Fruit fly (Drosophila melanogaster) whole organism, embryonic: Measurements from ENCODE around the gene p115.
A peak's percentile ranks its signal among the peaks of the same experiment; 100 is the strongest.

ENCODE experiments used
- Awh ChIP-seq: fragments of 200-800 bp; sonication (Bioruptor generic); IDR thresholded peaks from 2 replicates; pipeline ENCODE4, ENCODE4 v1.3.6; 2022; ENCODE audit warnings: missing biosample characterization, missing genetic modification characterization
- CG10366 ChIP-seq: fragments of 200-800 bp; sonication (Bioruptor generic); IDR thresholded peaks from 2 replicates; pipeline ENCODE4 v1.3.6; 2022; ENCODE audit warnings: missing biosample characterization, missing genetic modification characterization
- CG10654 ChIP-seq: fragments of 200-800 bp; sonication (Bioruptor generic); optimal IDR thresholded peaks from 2 replicates; lab custom pipeline; 2016; ENCODE audit warnings: missing biosample characterization, missing genetic modification characterization
- CG10959 ChIP-seq: fragments of 200-800 bp; sonication (Bioruptor generic); IDR thresholded peaks from 2 replicates; pipeline ENCODE4 v1.3.6; 2022; ENCODE audit warnings: missing biosample characterization, missing genetic modification characterization
- CG14441 ChIP-seq: fragments of 200-800 bp; sonication (Bioruptor generic); IDR thresholded peaks from 2 replicates; pipeline ENCODE4 v1.3.6; 2022; ENCODE audit warnings: missing biosample characterization, missing genetic modification characterization
- CG18011 ChIP-seq: fragments of 200-800 bp; sonication (Bioruptor generic); optimal IDR thresholded peaks from 2 replicates; lab custom pipeline; 2017; ENCODE audit warnings: missing biosample characterization, missing genetic modification characterization, mild to moderate bottlenecking, moderate library complexity, missing genotype
- CG1832 ChIP-seq: fragments of 200-800 bp; sonication (Bioruptor generic); optimal IDR thresholded peaks from 2 replicates; lab custom pipeline; 2017; ENCODE audit warnings: missing biosample characterization, mild to moderate bottlenecking, missing genetic modification characterization, inconsistent platforms
- CG3163 ChIP-seq: fragments of 200-800 bp; sonication (Bioruptor generic); optimal IDR thresholded peaks from 3 replicates; lab custom pipeline; 2016; ENCODE audit warnings: missing biosample characterization, missing genetic modification characterization
- CG3281 ChIP-seq: fragments of 200-800 bp; sonication (Bioruptor generic); optimal IDR thresholded peaks from 3 replicates; lab custom pipeline; 2017; ENCODE audit warnings: missing biosample characterization, mild to moderate bottlenecking, missing genetic modification characterization
- CG34422 ChIP-seq: fragments of 200-800 bp; sonication (Bioruptor generic); IDR thresholded peaks from 3 replicates; pipeline ENCODE4 v1.3.6; 2022; ENCODE audit warnings: missing biosample characterization, missing genetic modification characterization
- CG3726 ChIP-seq: fragments of 200-800 bp; sonication (Bioruptor generic); IDR thresholded peaks from 3 replicates; pipeline ENCODE4, ENCODE4 v1.3.6; 2022; ENCODE audit warnings: missing biosample characterization, missing genetic modification characterization
- CG4730 ChIP-seq: fragments of 200-800 bp; sonication (Bioruptor generic); IDR thresholded peaks from 2 replicates; pipeline ENCODE4 v1.3.6; 2022; ENCODE audit warnings: missing biosample characterization, missing genetic modification characterization
- CG4820 ChIP-seq: fragments of 200-800 bp; sonication (Bioruptor generic); optimal IDR thresholded peaks from 3 replicates; lab custom pipeline; 2016; ENCODE audit warnings: missing biosample characterization, missing genetic modification characterization
- CG6689 ChIP-seq: fragments of 200-800 bp; sonication (Bioruptor generic); IDR thresholded peaks from 2 replicates; pipeline ENCODE4 v1.3.6; 2022; ENCODE audit warnings: missing biosample characterization, missing genetic modification characterization
- CG7271 ChIP-seq: fragments of 200-800 bp; sonication (Bioruptor generic); optimal IDR thresholded peaks from 2 replicates; lab custom pipeline; 2018; ENCODE audit warnings: missing biosample characterization, mild to moderate bottlenecking, missing genetic modification characterization, moderate library complexity
- CG7786 ChIP-seq: fragments of 200-800 bp; sonication (Bioruptor generic); optimal IDR thresholded peaks from 2 replicates; lab custom pipeline; 2016; ENCODE audit warnings: missing biosample characterization, missing genetic modification characterization
- CG8089 ChIP-seq: fragments of 200-800 bp; sonication (Bioruptor generic); optimal IDR thresholded peaks from 3 replicates; lab custom pipeline; 2016; ENCODE audit warnings: missing biosample characterization, missing genetic modification characterization
- CG8388 ChIP-seq: fragments of 200-800 bp; sonication (Bioruptor generic); optimal IDR thresholded peaks from 2 replicates; lab custom pipeline; 2019; ENCODE audit warnings: missing biosample characterization, mild to moderate bottlenecking, missing genetic modification characterization, moderate library complexity
- CTCF ChIP-seq: fragments of 200-800 bp; sonication (Bioruptor generic); optimal IDR thresholded peaks from 2 replicates; lab custom pipeline; 2017; ENCODE audit warnings: missing biosample characterization, mild to moderate bottlenecking, missing genetic modification characterization, moderate library complexity
- Chrac-16 ChIP-seq: fragments of 200-800 bp; sonication (Bioruptor generic); optimal IDR thresholded peaks from 3 replicates; lab custom pipeline; 2016; ENCODE audit warnings: missing biosample characterization, missing genetic modification characterization
- CoRest ChIP-seq: fragments of 200-800 bp; sonication (Bioruptor generic); optimal IDR thresholded peaks from 3 replicates; lab custom pipeline; 2018; ENCODE audit warnings: missing biosample characterization, mild to moderate bottlenecking, missing genetic modification characterization, moderate library complexity
- Dad ChIP-seq: fragments of 200-800 bp; sonication (Bioruptor generic); optimal IDR thresholded peaks from 3 replicates; lab custom pipeline; 2016; ENCODE audit warnings: missing biosample characterization, missing genetic modification characterization
- Dek ChIP-seq: fragments of 200-800 bp; sonication (Bioruptor generic); optimal IDR thresholded peaks from 3 replicates; lab custom pipeline; 2019; ENCODE audit warnings: missing biosample characterization, mild to moderate bottlenecking, missing genetic modification characterization, moderate library complexity
- HHEX ChIP-seq: fragments of 200-800 bp; sonication (Bioruptor generic); optimal IDR thresholded peaks from 3 replicates; lab custom pipeline; 2017; ENCODE audit warnings: missing biosample characterization, mild to moderate bottlenecking, missing genetic modification characterization, missing genetic modification reagents
- HLH3B ChIP-seq: fragments of 200-800 bp; sonication (Bioruptor generic); IDR thresholded peaks from 2 replicates; pipeline ENCODE4 v1.3.6; 2022; ENCODE audit warnings: missing biosample characterization, missing genetic modification characterization
- Hr78 ChIP-seq, 2 experiments: fragments of 200-800 bp in 1 of 2; fragments of >200 bp in 1 of 2; sonication (Bioruptor generic) in 1 of 2; optimal IDR thresholded peaks; 2 replicates each; lab custom pipeline; 2017 to 2019; ENCODE audit warnings: missing biosample characterization in 2 of 2, missing genetic modification characterization in 2 of 2, mild to moderate bottlenecking in 1 of 2, moderate library complexity in 1 of 2
- Jarid2 ChIP-seq: fragments of 200-800 bp; sonication (Bioruptor generic); optimal IDR thresholded peaks from 3 replicates; lab custom pipeline; 2017; ENCODE audit warnings: mild to moderate bottlenecking, missing biosample characterization, missing genetic modification reagents, missing genetic modification characterization
- Mrtf ChIP-seq: fragments of 200-800 bp; sonication (Bioruptor generic); IDR thresholded peaks from 3 replicates; pipeline ENCODE4 v1.3.6; 2022; ENCODE audit warnings: missing biosample characterization, missing genetic modification characterization
- NC2β ChIP-seq: fragments of 200-800 bp; sonication (Bioruptor generic); optimal IDR thresholded peaks from 2 replicates; lab custom pipeline; 2016; ENCODE audit warnings: missing biosample characterization, missing genetic modification characterization
- Nf-YB ChIP-seq: fragments of 200-800 bp; sonication (Bioruptor generic); optimal IDR thresholded peaks from 3 replicates; lab custom pipeline; 2019; ENCODE audit warnings: missing biosample characterization, mild to moderate bottlenecking, missing genetic modification characterization, moderate library complexity
- Pdp1 ChIP-seq, 2 experiments: fragments of 200-800 bp; sonication (Bioruptor generic); optimal IDR thresholded peaks; 3 replicates each; lab custom pipeline; 2016; ENCODE audit warnings: missing biosample characterization in 2 of 2, missing genetic modification characterization in 2 of 2, mild to moderate bottlenecking in 1 of 2, moderate library complexity in 1 of 2
- Poxn ChIP-seq: fragments of 200-800 bp; sonication (Bioruptor generic); IDR thresholded peaks from 2 replicates; pipeline ENCODE4 v1.3.6; 2022; ENCODE audit warnings: missing biosample characterization, missing genetic modification characterization
- Ptx1 ChIP-seq: fragments of 200-800 bp; sonication (Bioruptor generic); IDR thresholded peaks from 2 replicates; pipeline ENCODE4 v1.3.6; 2022; ENCODE audit warnings: missing biosample characterization, missing genetic modification characterization
- Side ChIP-seq: fragments of 200-800 bp; sonication (Bioruptor generic); optimal IDR thresholded peaks from 2 replicates; lab custom pipeline; 2016; ENCODE audit warnings: missing biosample characterization, missing genetic modification characterization
- Sox100B ChIP-seq: fragments of 200-800 bp; sonication (Bioruptor generic); optimal IDR thresholded peaks from 3 replicates; lab custom pipeline; 2018; ENCODE audit warnings: missing biosample characterization, mild to moderate bottlenecking, missing genetic modification characterization
- Taf1 ChIP-seq: fragments of 200-800 bp; sonication (Bioruptor generic); IDR thresholded peaks from 2 replicates; pipeline ENCODE4 v1.3.6; 2022; ENCODE audit warnings: missing biosample characterization, missing genetic modification characterization
- Tbp ChIP-seq: fragments of >200 bp; optimal IDR thresholded peaks from 2 replicates; lab custom pipeline; 2018; ENCODE audit warnings: missing biosample characterization, missing genetic modification characterization
- crp ChIP-seq, 2 experiments: fragments of 200-800 bp; sonication (Bioruptor generic); optimal IDR thresholded peaks; 2 replicates in 1 of 2; 3 replicates in 1 of 2; lab custom pipeline; 2017; ENCODE audit warnings: missing biosample characterization in 2 of 2, missing genetic modification characterization in 2 of 2, mild to moderate bottlenecking in 1 of 2, moderate library complexity in 1 of 2
- emc ChIP-seq: fragments of 200-800 bp; sonication (Bioruptor generic); optimal IDR thresholded peaks from 2 replicates; lab custom pipeline; 2016; ENCODE audit warnings: missing biosample characterization, missing genetic modification characterization
- eyg ChIP-seq: fragments of 200-800 bp; sonication (Bioruptor generic); optimal IDR thresholded peaks from 3 replicates; lab custom pipeline; 2016; ENCODE audit warnings: missing biosample characterization, missing genetic modification characterization
- fd64A ChIP-seq: fragments of 200-800 bp; sonication (Bioruptor generic); optimal IDR thresholded peaks from 3 replicates; lab custom pipeline; 2018; ENCODE audit warnings: missing biosample characterization, mild to moderate bottlenecking, missing genetic modification characterization
- fd96Cb ChIP-seq: fragments of 200-800 bp; sonication (Bioruptor generic); optimal IDR thresholded peaks from 2 replicates; lab custom pipeline; 2018; ENCODE audit warnings: missing biosample characterization, mild to moderate bottlenecking, missing genetic modification characterization, moderate library complexity
- fru ChIP-seq: fragments of >200 bp; optimal IDR thresholded peaks from 2 replicates; lab custom pipeline; 2017
- gcm2 ChIP-seq: fragments of 200-800 bp; sonication (Bioruptor generic); optimal IDR thresholded peaks from 2 replicates; lab custom pipeline; 2016; ENCODE audit warnings: missing biosample characterization, missing genetic modification characterization
- gsb-n ChIP-seq: fragments of 200-800 bp; sonication (Bioruptor generic); optimal IDR thresholded peaks from 3 replicates; lab custom pipeline; 2018; ENCODE audit warnings: missing biosample characterization, mild to moderate bottlenecking, missing genetic modification characterization
- inv ChIP-seq: fragments of 200-800 bp; sonication (Bioruptor generic); IDR thresholded peaks from 2 replicates; pipeline ENCODE4 v1.3.6; 2022; ENCODE audit warnings: missing biosample characterization, missing genetic modification characterization; ENCODE audit not compliant: partially characterized antibody
- jumu ChIP-seq: fragments of 200-800 bp; sonication (Bioruptor generic); optimal IDR thresholded peaks from 3 replicates; lab custom pipeline; 2016; ENCODE audit warnings: missing biosample characterization, missing genetic modification characterization
- lilli ChIP-seq: fragments of 200-800 bp; sonication (Bioruptor generic); optimal IDR thresholded peaks from 3 replicates; lab custom pipeline; 2016; ENCODE audit warnings: missing biosample characterization, missing genetic modification characterization
- org-1 ChIP-seq: fragments of 200-800 bp; sonication (Bioruptor generic); optimal IDR thresholded peaks from 2 replicates; lab custom pipeline; 2017; ENCODE audit warnings: missing biosample characterization, missing genetic modification characterization
- sob ChIP-seq: fragments of 200-800 bp; sonication (Bioruptor generic); IDR thresholded peaks from 2 replicates; pipeline ENCODE4 v1.3.6; 2022; ENCODE audit warnings: missing biosample characterization, missing genetic modification characterization
- stc ChIP-seq: fragments of 200-800 bp; sonication (Bioruptor generic); IDR thresholded peaks from 2 replicates; pipeline ENCODE4 v1.3.6; 2022; ENCODE audit warnings: missing biosample characterization, missing genetic modification characterization
- vfl ChIP-seq: fragments of 200-800 bp; sonication (Bioruptor generic); optimal IDR thresholded peaks from 2 replicates; lab custom pipeline; 2016; ENCODE audit warnings: missing biosample characterization, missing genetic modification characterization
- yki ChIP-seq: fragments of >200 bp; optimal IDR thresholded peaks from 3 replicates; lab custom pipeline; 2018

p115 gene

DNA sequence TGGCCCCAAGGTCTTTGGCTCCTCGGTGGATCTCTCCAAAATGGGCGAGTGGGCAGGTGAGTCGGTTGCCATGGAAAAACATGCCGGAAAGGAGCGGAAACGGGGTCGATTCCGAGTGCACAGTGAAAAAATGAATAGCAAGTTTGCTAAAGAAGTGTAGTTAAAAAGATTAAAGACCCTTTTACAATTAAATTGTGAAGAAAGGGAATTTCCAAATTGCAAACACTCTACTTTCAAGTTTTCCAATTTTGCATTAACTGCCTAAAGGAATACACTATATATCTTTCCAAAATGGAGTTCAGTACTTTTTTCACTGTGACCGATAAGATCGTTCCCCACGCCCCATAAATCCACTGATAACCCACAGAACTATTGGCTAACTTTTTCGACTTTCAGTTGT lies 15.7 kb downstream of the p115 start (continued):
- peak; percentile 20 for TF ChIP-seq CG7786 (GFP tag; lab: Kevin White, UChicago)
- no peak for TF ChIP-seq Dek (tag; lab: Kevin White, UChicago)
- TF ChIP-seq Tbp (GFP tag; lab: Kevin White, UChicago), result no peak
- TF ChIP-seq Pdp1 (GFP tag; optimal IDR thresholded peaks at IDR 0.05; lab: Kevin White, UChicago), result peak in 1 of 2 experiments; percentile 9
- no peak for TF ChIP-seq CG8089 (GFP tag; lab: Kevin White, UChicago)
- TF ChIP-seq crp (GFP tag; optimal IDR thresholded peaks at IDR 0.05; lab: Kevin White, UChicago), result no peak
- no peak for TF ChIP-seq Side (GFP tag; lab: Kevin White, UChicago)
- no peak for TF ChIP-seq CG6689
- no peak for TF ChIP-seq eyg (GFP tag; lab: Kevin White, UChicago)
- peak; percentile 50; the same call in 1 of the 2 replicates for TF ChIP-seq stc (GFP tag; lab: Robert Waterston, UW)
- no peak for TF ChIP-seq CG1832 (GFP tag; lab: Kevin White, UChicago)
- TF ChIP-seq yki, result no peak
- TF ChIP-seq Nf-YB (GFP tag; lab: Kevin White, UChicago), result no peak
- TF ChIP-seq CG3281 (GFP tag; lab: Kevin White, UChicago), result peak; percentile 14
- TF ChIP-seq inv, result no peak
- 0 out of 2 replicates have a peak, but pooled peaks have one; percentile 23 for TF ChIP-seq sob (GFP tag; lab: Robert Waterston, UW)
- TF ChIP-seq vfl, result no peak
- no peak for TF ChIP-seq CG8388 (GFP tag; lab: Kevin White, UChicago)
- no peak for TF ChIP-seq Poxn (GFP tag; lab: Robert Waterston, UW)
- no peak for TF ChIP-seq CG3163
- peak; percentile 21 for TF ChIP-seq fd96Cb (tag; lab: Kevin White, UChicago)
- no peak for TF ChIP-seq gsb-n
- TF ChIP-seq jumu (GFP tag; lab: Kevin White, UChicago), result no peak
- peak; percentile 42; the same call in 1 of the 2 replicates for TF ChIP-seq Ptx1 (GFP tag; lab: Robert Waterston, UW)
- TF ChIP-seq CG34422 (GFP tag; lab: Robert Waterston, UW), result no peak
- TF ChIP-seq CG3726 (GFP tag; lab: Robert Waterston, UW), result no peak
- TF ChIP-seq CG7271 (tag; lab: Kevin White, UChicago), result no peak
- 0 out of 2 replicates have a peak, but pooled peaks have one; percentile 25 for TF ChIP-seq HLH3B (GFP tag; lab: Robert Waterston, UW)
- no peak for TF ChIP-seq Chrac-16
- no peak for TF ChIP-seq CTCF (GFP tag; lab: Kevin White, UChicago)
- no peak for TF ChIP-seq gcm2 (GFP tag; lab: Kevin White, UChicago)
- no peak for TF ChIP-seq Mrtf (GFP tag; lab: Robert Waterston, UW)
- TF ChIP-seq NC2β (GFP tag; lab: Kevin White, UChicago), result no peak
- TF ChIP-seq org-1, result no peak
- no peak for TF ChIP-seq CG10654
- TF ChIP-seq fd64A (GFP tag; lab: Kevin White, UChicago), result no peak
- TF ChIP-seq CG4820 (GFP tag; lab: Kevin White, UChicago), result peak; percentile 5
- TF ChIP-seq Taf1 (GFP tag; lab: Robert Waterston, UW), result no peak
- TF ChIP-seq CG4730 (GFP tag; lab: Robert Waterston, UW), result no peak
- TF ChIP-seq CoRest (tag; lab: Kevin White, UChicago), result peak; percentile 29
- TF ChIP-seq CG10366 (GFP tag; lab: Robert Waterston, UW), result no peak
- TF ChIP-seq Sox100B (GFP tag; lab: Kevin White, UChicago), result no peak
- no peak for TF ChIP-seq Dad (GFP tag; lab: Kevin White, UChicago)
- TF ChIP-seq lilli, result no peak
- peak; percentile 65 for TF ChIP-seq CG14441 (GFP tag; lab: Robert Waterston, UW)
- TF ChIP-seq Jarid2 (GFP tag; lab: Kevin White, UChicago), result no peak
- TF ChIP-seq CG18011 (GFP tag; lab: Kevin White, UChicago), result no peak
- TF ChIP-seq Hr78 (GFP tag; optimal IDR thresholded peaks at IDR 0.05; lab: Kevin White, UChicago), result peak in 1 of 2 experiments; percentile 3
- TF ChIP-seq Awh, result no peak
- no peak for TF ChIP-seq fru (lab: Kevin White, UChicago)
- TF ChIP-seq CG10959 (GFP tag; lab: Robert Waterston, UW), result no peak
- TF ChIP-seq emc (GFP tag; lab: Kevin White, UChicago), result no peak
- peak; percentile 22 for TF ChIP-seq HHEX
